Worm (Caenorhabditis elegans) whole organism, early embryonic: ENCODE measurements around the gene Y39B6A.27.

Experiments used
- B0310.2 ChIP-seq: sonication (generic microtip); optimal IDR thresholded peaks from 2 replicates; lab custom pipeline; 2016; ENCODE audit warnings: mild to moderate bottlenecking, missing genetic modification characterization, missing compliant biosample characterization
- F13C5.2 ChIP-seq: sonication (generic microtip); optimal IDR thresholded peaks from 2 replicates; lab custom pipeline; 2017; ENCODE audit warnings: mild to moderate bottlenecking, missing genetic modification characterization, inconsistent platforms, missing compliant biosample characterization
- aly-1 ChIP-seq: sonication (generic microtip); optimal IDR thresholded peaks from 2 replicates; lab custom pipeline; 2016; ENCODE audit warnings: missing genetic modification characterization, missing compliant biosample characterization
- ama-1 ChIP-seq: fragments of 150-350 bp; optimal IDR thresholded peaks from 2 replicates; lab custom pipeline; 2014
- ceh-13 ChIP-seq: fragments of 200-800 bp; sonication (Bioruptor generic); optimal IDR thresholded peaks from 2 replicates; lab custom pipeline; 2018; ENCODE audit warnings: mild to moderate bottlenecking, missing genetic modification characterization, missing compliant biosample characterization
- ceh-36 ChIP-seq: sonication (generic microtip); optimal IDR thresholded peaks from 2 replicates; lab custom pipeline; 2016; ENCODE audit warnings: missing genetic modification characterization, inconsistent platforms, missing compliant biosample characterization
- ets-7 ChIP-seq: sonication (generic microtip); optimal IDR thresholded peaks from 2 replicates; lab custom pipeline; 2016; ENCODE audit warnings: missing genotype, missing genetic modification characterization, missing compliant biosample characterization
- flt-1 ChIP-seq: fragments of 200-800 bp; sonication (Bioruptor generic); IDR thresholded peaks from 2 replicates; pipeline ENCODE4 v1.3.6; 2022; ENCODE audit warnings: missing genetic modification characterization, missing compliant biosample characterization
- hmbx-1 ChIP-seq: sonication (generic microtip); optimal IDR thresholded peaks from 2 replicates; lab custom pipeline; 2016; ENCODE audit warnings: mild to moderate bottlenecking, missing genetic modification characterization, missing compliant biosample characterization
- hmg-4 ChIP-seq: fragments of 200-800 bp; sonication (Bioruptor generic); optimal IDR thresholded peaks from 2 replicates; lab custom pipeline; 2018; ENCODE audit warnings: mild to moderate bottlenecking, missing genetic modification characterization, missing compliant biosample characterization
- hnd-1 ChIP-seq: sonication (generic microtip); optimal IDR thresholded peaks from 2 replicates; lab custom pipeline; 2016; ENCODE audit warnings: missing genetic modification characterization, missing compliant biosample characterization
- pes-1 ChIP-seq: fragments of 200-800 bp; sonication (Bioruptor generic); IDR thresholded peaks from 2 replicates; pipeline ENCODE4 v1.3.6; 2022; ENCODE audit warnings: missing genetic modification reagents, missing genetic modification characterization, missing compliant biosample characterization
- scrt-1 ChIP-seq: fragments of 200-800 bp; sonication (Bioruptor generic); IDR thresholded peaks from 2 replicates; pipeline ENCODE4 v1.3.6; 2022; ENCODE audit warnings: missing genetic modification characterization, missing compliant biosample characterization
- sea-1 ChIP-seq: fragments of 200-800 bp; sonication (Bioruptor generic); conservative IDR thresholded peaks from 2 replicates; pipeline ENCODE4 v1.3.6; 2022; ENCODE audit warnings: missing genetic modification characterization, missing compliant biosample characterization
- tbx-11 ChIP-seq: fragments of 200-800 bp; sonication (Bioruptor generic); IDR thresholded peaks from 2 replicates; pipeline ENCODE4 v1.3.6; 2022; ENCODE audit warnings: missing genetic modification characterization, missing compliant biosample characterization
- tbx-37 ChIP-seq: fragments of 200-800 bp; sonication (Bioruptor generic); conservative IDR thresholded peaks from 2 replicates; pipeline ENCODE4 v1.3.6; 2022; ENCODE audit warnings: missing genetic modification reagents, missing genetic modification characterization, missing compliant biosample characterization
- tra-4 ChIP-seq: sonication (generic microtip); optimal IDR thresholded peaks from 2 replicates; lab custom pipeline; 2017; ENCODE audit warnings: missing genetic modification characterization, missing compliant biosample characterization

Gene Y39B6A.27

DNA sequence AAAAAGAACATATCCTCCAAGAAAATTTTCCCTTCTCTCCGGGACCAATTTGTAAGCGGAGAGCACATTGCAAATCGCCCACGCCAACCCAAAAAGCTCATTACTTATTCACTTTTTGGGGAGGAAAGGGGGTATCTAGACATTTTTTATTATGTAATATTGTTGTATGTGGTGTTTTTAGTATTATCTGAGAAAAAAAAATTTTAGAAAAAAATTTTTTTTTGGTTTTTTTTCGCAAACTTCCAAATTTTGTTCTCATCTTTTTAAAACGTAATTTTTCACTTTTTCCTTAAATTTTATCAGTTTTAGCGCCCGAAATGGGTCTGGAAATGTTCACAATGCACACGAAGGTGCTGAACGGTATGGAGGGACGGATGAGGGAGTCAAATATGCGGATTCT is 28.3 kb downstream of the Y39B6A.27 start, which contains the start of gene twk-46:
TSS of gene twk-46 (plus strand) at position 301 of the 400 bp plus-strand sequence.
- TF ChIP-seq hnd-1 (tag; lab: Kevin White, UChicago) (no peak), B0310.2 (tag; lab: Kevin White, UChicago) (no peak), ama-1 (lab: Kevin White, UChicago) (no peak), flt-1 (no peak), F13C5.2 (tag; lab: Kevin White, UChicago) (no peak), tbx-37 (GFP tag; lab: Robert Waterston, UW) (no peak), hmg-4 (no peak), hmbx-1 (tag; lab: Kevin White, UChicago) (no peak), sea-1 (GFP tag; lab: Robert Waterston, UW) (no peak), tra-4 (no peak), ceh-13 (no peak), ets-7 (no peak), pes-1 (GFP tag; lab: Robert Waterston, UW) (no peak), scrt-1 (GFP tag; lab: Robert Waterston, UW) (no peak), ceh-36 (tag; lab: Kevin White, UChicago) (no peak)

DNA sequence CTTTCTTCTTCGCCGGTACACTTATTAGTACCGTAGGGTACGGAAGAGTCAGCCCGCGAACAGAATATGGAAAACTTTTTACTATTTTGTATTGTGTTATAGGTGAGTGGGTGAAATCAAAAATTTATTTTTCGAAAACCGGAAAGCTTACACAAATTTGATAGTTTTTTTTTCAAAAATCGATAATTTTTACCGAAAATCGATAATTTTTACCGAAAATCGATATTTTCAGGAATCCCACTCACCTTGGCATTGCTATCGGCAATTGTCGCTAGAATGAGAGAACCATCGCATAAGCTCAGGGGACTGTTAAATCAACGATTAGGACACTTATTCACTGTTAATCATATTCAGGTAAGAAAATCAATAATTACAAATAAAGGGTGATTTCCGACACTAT is 31.8 kb downstream of the Y39B6A.27 start:
- TF ChIP-seq tra-4 (no peak), ceh-13 (no peak), B0310.2 (tag; lab: Kevin White, UChicago) (no peak), hmbx-1 (tag; lab: Kevin White, UChicago) (no peak), hnd-1 (tag; lab: Kevin White, UChicago) (no peak), sea-1 (GFP tag; lab: Robert Waterston, UW) (no peak), flt-1 (no peak), hmg-4 (no peak), tbx-37 (GFP tag; lab: Robert Waterston, UW) (no peak), aly-1 (tag; lab: Kevin White, UChicago) (no peak), F13C5.2 (tag; lab: Kevin White, UChicago) (no peak), ets-7 (no peak), ceh-36 (tag; lab: Kevin White, UChicago) (no peak), tbx-11 (GFP tag; lab: Robert Waterston, UW) (no peak)

ce11 chrV:19068888-19069287 is 37.3 kb downstream of the Y39B6A.27 start:
- TF ChIP-seq tbx-37 (GFP tag; lab: Robert Waterston, UW) = no peak
- TF ChIP-seq ama-1 (lab: Kevin White, UChicago) = no peak
- no peak for TF ChIP-seq aly-1 (tag; lab: Kevin White, UChicago)
- TF ChIP-seq sea-1 (GFP tag; lab: Robert Waterston, UW) = no peak
- TF ChIP-seq hmbx-1 (tag; lab: Kevin White, UChicago) = no peak
- TF ChIP-seq tbx-11 (GFP tag; lab: Robert Waterston, UW) = no peak
- TF ChIP-seq hnd-1 (tag; lab: Kevin White, UChicago) = no peak
- no peak for TF ChIP-seq hmg-4
- no peak for TF ChIP-seq flt-1
- TF ChIP-seq ceh-13 = no peak
- TF ChIP-seq scrt-1 (GFP tag; lab: Robert Waterston, UW) = no peak

ce11 chrV:19073169-19073568 is 41.6 kb downstream of the Y39B6A.27 start:
- TF ChIP-seq hmbx-1 (tag; lab: Kevin White, UChicago) (no peak), ceh-36 (tag; lab: Kevin White, UChicago) (no peak), pes-1 (GFP tag; lab: Robert Waterston, UW) (no peak), tra-4 (no peak), flt-1 (no peak), ets-7 (no peak)

DNA sequence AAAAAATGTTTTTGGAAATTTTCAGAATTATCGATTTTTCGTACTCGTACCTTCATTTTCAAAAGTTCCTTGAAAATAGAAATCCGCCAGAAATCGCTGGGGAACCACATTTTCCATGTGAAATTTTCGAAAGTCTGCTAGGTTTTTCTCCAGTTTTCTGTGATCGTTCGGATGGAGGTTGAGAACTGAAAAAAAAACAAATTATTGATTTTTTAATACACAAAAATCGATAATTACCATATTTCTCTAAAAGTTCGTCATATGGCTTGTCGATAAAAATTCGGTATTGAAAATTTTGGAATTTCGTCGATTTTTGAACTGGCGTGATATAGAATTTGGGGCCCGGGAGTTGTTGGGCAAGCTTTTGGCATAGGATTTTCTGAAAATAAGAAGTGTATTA is 45.3 kb downstream of the Y39B6A.27 start:
- TF ChIP-seq F13C5.2 (tag; lab: Kevin White, UChicago) (no peak), pes-1 (GFP tag; lab: Robert Waterston, UW) (no peak), hmg-4 (no peak), tbx-37 (GFP tag; lab: Robert Waterston, UW) (no peak), B0310.2 (tag; lab: Kevin White, UChicago) (no peak), ama-1 (lab: Kevin White, UChicago) (no peak), tra-4 (no peak), ceh-13 (no peak), flt-1 (no peak), scrt-1 (GFP tag; lab: Robert Waterston, UW) (no peak), ets-7 (no peak), hmbx-1 (tag; lab: Kevin White, UChicago) (no peak), tbx-11 (GFP tag; lab: Robert Waterston, UW) (no peak)

ce11 chrV:19082541-19082940 is 51.0 kb downstream of the Y39B6A.27 start, which contains the start of gene nhr-95:
TSS of gene nhr-95 (minus strand) at chrV:19082641.
- no peak for TF ChIP-seq F13C5.2 (tag; lab: Kevin White, UChicago)
- TF ChIP-seq scrt-1 (GFP tag; lab: Robert Waterston, UW) = 0 out of 2 replicates have a peak, but pooled peaks have one; percentile 55

- no peak for TF ChIP-seq B0310.2 (tag; lab: Kevin White, UChicago)
- no peak for TF ChIP-seq ceh-36 (tag; lab: Kevin White, UChicago)
- no peak for TF ChIP-seq aly-1 (tag; lab: Kevin White, UChicago)
- no peak for TF ChIP-seq ama-1 (lab: Kevin White, UChicago)
Observed at ce11 chrV:19083789-19084188, 52.2 kb downstream of the Y39B6A.27 start.
